Worm (Caenorhabditis elegans) whole organism, mixed stage, embryonic: ENCODE data around the gene C34C12.7.

ENCODE experiments used
- M03D4.4 ChIP-seq: sonication (generic microtip); optimal IDR thresholded peaks from 2 replicates; lab custom pipeline; 2017; ENCODE audit warnings: mild to moderate bottlenecking, missing genetic modification characterization, missing compliant biosample characterization
- blmp-1 ChIP-seq: fragments of 150-350 bp; optimal IDR thresholded peaks from 2 replicates; lab custom pipeline; 2014; ENCODE audit warnings: missing biosample characterization, missing genetic modification characterization
- ceh-39 ChIP-seq: fragments of 150-350 bp; optimal IDR thresholded peaks from 2 replicates; lab custom pipeline; 2014; ENCODE audit warnings: missing biosample characterization, missing genetic modification characterization
- ceh-43 ChIP-seq: fragments of 200-800 bp; sonication (Bioruptor generic); optimal IDR thresholded peaks from 2 replicates; lab custom pipeline; 2018; ENCODE audit warnings: mild to moderate bottlenecking, missing genetic modification characterization, moderate library complexity, missing compliant biosample characterization
- ceh-83 ChIP-seq: fragments of 200-800 bp; sonication (Bioruptor generic); optimal IDR thresholded peaks from 2 replicates; lab custom pipeline; 2018; ENCODE audit warnings: mild to moderate bottlenecking, missing genetic modification characterization, missing compliant biosample characterization
- ces-1 ChIP-seq: fragments of 150-350 bp; optimal IDR thresholded peaks from 2 replicates; lab custom pipeline; 2014; ENCODE audit warnings: missing biosample characterization, missing genetic modification reagents, missing genetic modification characterization
- drap-1 ChIP-seq: fragments of 200-800 bp; sonication (Bioruptor generic); optimal IDR thresholded peaks from 3 replicates; lab custom pipeline; 2018; ENCODE audit warnings: mild to moderate bottlenecking, missing genetic modification characterization, missing compliant biosample characterization
- elt-1 ChIP-seq: sonication (generic microtip); optimal IDR thresholded peaks from 2 replicates; lab custom pipeline; 2017; ENCODE audit warnings: missing genetic modification characterization, mild to moderate bottlenecking, missing compliant biosample characterization, antibody characterized with exemption, moderate library complexity, borderline replicate concordance; ENCODE audit not compliant: insufficient read depth
- elt-3 ChIP-seq: fragments of 150-350 bp; optimal IDR thresholded peaks from 2 replicates; lab custom pipeline; 2014; ENCODE audit warnings: missing biosample characterization, missing genetic modification characterization
- flh-1 ChIP-seq: fragments of 200-800 bp; sonication (Bioruptor generic); optimal IDR thresholded peaks from 2 replicates; lab custom pipeline; 2018; ENCODE audit warnings: mild to moderate bottlenecking, missing genetic modification characterization, moderate library complexity, missing compliant biosample characterization
- hlh-1 ChIP-seq: fragments of 150-350 bp; optimal IDR thresholded peaks from 2 replicates; lab custom pipeline; 2014; ENCODE audit warnings: missing biosample characterization, missing genetic modification reagents, missing genetic modification characterization
- lin-13 ChIP-seq: fragments of 150-350 bp; optimal IDR thresholded peaks from 2 replicates; lab custom pipeline; 2014; ENCODE audit warnings: missing biosample characterization, missing genetic modification characterization
- lsy-2 ChIP-seq: fragments of 150-350 bp; optimal IDR thresholded peaks from 2 replicates; lab custom pipeline; 2014; ENCODE audit warnings: missing biosample characterization, missing genetic modification characterization
- mab-5 ChIP-seq: fragments of 150-350 bp; optimal IDR thresholded peaks from 2 replicates; lab custom pipeline; 2014; ENCODE audit warnings: missing biosample characterization, missing genetic modification characterization
- mep-1 ChIP-seq: fragments of 150-350 bp; optimal IDR thresholded peaks from 2 replicates; lab custom pipeline; 2017; ENCODE audit warnings: missing biosample characterization, missing genetic modification reagents, missing genetic modification characterization, inconsistent platforms
- mls-2 ChIP-seq: sonication (generic microtip); optimal IDR thresholded peaks from 2 replicates; lab custom pipeline; 2016; ENCODE audit warnings: mild to moderate bottlenecking, missing genetic modification characterization, moderate library complexity, missing compliant biosample characterization
- nhr-12 ChIP-seq: fragments of 150-350 bp; optimal IDR thresholded peaks from 2 replicates; lab custom pipeline; 2014; ENCODE audit warnings: missing biosample characterization, missing genetic modification characterization
- nhr-2 ChIP-seq: fragments of 150-350 bp; optimal IDR thresholded peaks from 2 replicates; lab custom pipeline; 2014; ENCODE audit warnings: missing biosample characterization, missing genetic modification characterization
- nhr-237 ChIP-seq: fragments of 150-350 bp; optimal IDR thresholded peaks from 2 replicates; lab custom pipeline; 2014; ENCODE audit warnings: missing biosample characterization, missing genetic modification characterization
- nhr-28 ChIP-seq: fragments of 150-350 bp; optimal IDR thresholded peaks from 2 replicates; lab custom pipeline; 2014; ENCODE audit warnings: missing biosample characterization, missing genetic modification characterization
- sem-2 ChIP-seq: fragments of 200-800 bp; sonication (Bioruptor generic); optimal IDR thresholded peaks from 2 replicates; lab custom pipeline; 2018; ENCODE audit warnings: mild to moderate bottlenecking, missing genetic modification characterization, missing compliant biosample characterization
- snpc-4 ChIP-seq: fragments of 150-350 bp; optimal IDR thresholded peaks from 2 replicates; lab custom pipeline; 2014; ENCODE audit warnings: missing biosample characterization, missing genetic modification characterization
- sptf-1 ChIP-seq: sonication (generic microtip); optimal IDR thresholded peaks from 2 replicates; lab custom pipeline; 2017; ENCODE audit warnings: mild to moderate bottlenecking, missing genetic modification characterization, moderate library complexity, missing compliant biosample characterization
- tbx-8 ChIP-seq: fragments of 200-800 bp; sonication (Bioruptor generic); optimal IDR thresholded peaks from 2 replicates; lab custom pipeline; 2018; ENCODE audit warnings: mild to moderate bottlenecking, missing genetic modification characterization, moderate library complexity, missing compliant biosample characterization
- unc-120 ChIP-seq: sonication (generic microtip); optimal IDR thresholded peaks from 2 replicates; lab custom pipeline; 2017; ENCODE audit warnings: missing genetic modification characterization, missing compliant biosample characterization; ENCODE audit not compliant: poor library complexity, severe bottlenecking
- unc-39 ChIP-seq: fragments of 150-350 bp; optimal IDR thresholded peaks from 2 replicates; lab custom pipeline; 2014; ENCODE audit warnings: missing biosample characterization, missing genetic modification characterization
- unc-62 ChIP-seq: fragments of 150-350 bp; optimal IDR thresholded peaks from 2 replicates; lab custom pipeline; 2014; ENCODE audit warnings: missing biosample characterization, missing genetic modification reagents, missing genetic modification characterization
- zip-8 ChIP-seq: fragments of 150-350 bp; optimal IDR thresholded peaks from 2 replicates; lab custom pipeline; 2014; ENCODE audit warnings: missing biosample characterization, missing genetic modification characterization
- ztf-11 ChIP-seq: fragments of 150-350 bp; optimal IDR thresholded peaks from 2 replicates; lab custom pipeline; 2014; ENCODE audit warnings: missing biosample characterization, missing genetic modification characterization

C34C12.7 gene

ce11 chrIII:3498957-3499356 is 10.8 kb upstream of the C34C12.7 start, which contains the start of gene M01F1.9:
TSS of gene M01F1.9 (minus strand) at chrIII:3499057.
- no peak for TF ChIP-seq blmp-1
- TF ChIP-seq ceh-39 (tag; lab: Kevin White, UChicago): no peak
- TF ChIP-seq elt-3 (tag; lab: Kevin White, UChicago): no peak
- no peak for TF ChIP-seq mls-2 (tag; lab: Kevin White, UChicago)
- TF ChIP-seq nhr-12 (tag; lab: Kevin White, UChicago): no peak
- TF ChIP-seq zip-8: no peak
- no peak for TF ChIP-seq ztf-11 (tag; lab: Kevin White, UChicago)
- no peak for TF ChIP-seq mep-1 (tag; lab: Kevin White, UChicago)
- no peak for TF ChIP-seq sem-2 (GFP tag; lab: Kevin White, UChicago)
- no peak for TF ChIP-seq flh-1
- no peak for TF ChIP-seq ceh-43

- TF ChIP-seq mls-2 (tag; lab: Kevin White, UChicago) (no peak), nhr-12 (tag; lab: Kevin White, UChicago) (no peak)
These were observed 5.0 kb upstream of the C34C12.7 start, which contains the start of gene gly-14 for ce11 chrIII:3493138-3493537. TSS of gene gly-14 (minus strand) at chrIII:3493238.

- TF ChIP-seq mep-1 (tag; lab: Kevin White, UChicago) (no peak), M03D4.4 (no peak), tbx-8 (no peak), drap-1 (GFP tag; lab: Kevin White, UChicago) (no peak), blmp-1 (no peak), unc-39 (tag; lab: Kevin White, UChicago) (no peak), lin-13 (tag; lab: Kevin White, UChicago) (no peak), snpc-4 (no peak), unc-120 (no peak)
- TF ChIP-seq, all 35 proteins: peak for 0
These were observed 1.0 kb downstream of the C34C12.7 start for ce11 chrIII:3487133-3487532.

ce11 chrIII:3486055-3486454 is 2.1 kb downstream of the C34C12.7 start:
- TF ChIP-seq flh-1 (no peak), sptf-1 (tag; lab: Kevin White, UChicago) (no peak), sem-2 (GFP tag; lab: Kevin White, UChicago) (no peak), unc-120 (no peak), lin-13 (tag; lab: Kevin White, UChicago) (no peak), zip-8 (peak; percentile 61)

ce11 chrIII:3484995-3485394 is 3.1 kb downstream of the C34C12.7 start:
- TF ChIP-seq nhr-237 (tag; lab: Kevin White, UChicago): no peak
- no peak for TF ChIP-seq unc-62 (GFP tag; lab: Kevin White, UChicago)
- no peak for TF ChIP-seq drap-1 (GFP tag; lab: Kevin White, UChicago)
- no peak for TF ChIP-seq M03D4.4
- TF ChIP-seq ztf-11 (tag; lab: Kevin White, UChicago): no peak
- TF ChIP-seq nhr-2 (tag; lab: Kevin White, UChicago): no peak
- no peak for TF ChIP-seq sptf-1 (tag; lab: Kevin White, UChicago)
- TF ChIP-seq lsy-2: no peak
- no peak for TF ChIP-seq flh-1
- TF ChIP-seq ceh-83 (GFP tag; lab: Kevin White, UChicago): no peak
- TF ChIP-seq mab-5 (tag; lab: Kevin White, UChicago): no peak
- TF ChIP-seq snpc-4: no peak
- TF ChIP-seq unc-120: no peak
- no peak for TF ChIP-seq nhr-28 (tag; lab: Kevin White, UChicago)
- TF ChIP-seq ces-1 (GFP tag; lab: Kevin White, UChicago): no peak
- TF ChIP-seq hlh-1 (tag; lab: Kevin White, UChicago): no peak
- no peak for TF ChIP-seq nhr-12 (tag; lab: Kevin White, UChicago)
- no peak for TF ChIP-seq unc-39 (tag; lab: Kevin White, UChicago)

ce11 chrIII:3482291-3482690 is 5.8 kb downstream of the C34C12.7 start, which contains the start of gene C34C12.6:
TSS of gene C34C12.6 (plus strand) at chrIII:3482591.
- no peak for TF ChIP-seq tbx-8
- TF ChIP-seq elt-1 (tag; lab: Kevin White, UChicago): no peak
- no peak for TF ChIP-seq ceh-39 (tag; lab: Kevin White, UChicago)
- TF ChIP-seq drap-1 (GFP tag; lab: Kevin White, UChicago): no peak
